Worm (Caenorhabditis elegans): ENCODE results near the gene nlp-11.

- TF ChIP-seq ztf-29 (GFP tag; IDR thresholded peaks at IDR 0.05) (no peak), ztf-23 (GFP tag; IDR thresholded peaks at IDR 0.05) (no peak), tab-1 (GFP tag; IDR thresholded peaks at IDR 0.05) (no peak), T22C8.4 (GFP tag; IDR thresholded peaks at IDR 0.05) (no peak), cog-1 (tag; optimal IDR thresholded peaks at IDR 0.05) (no peak), ref-1 (GFP tag; conservative IDR thresholded peaks at IDR 0.05) (no peak)
These were observed 11.2 kb downstream of the nlp-11 start, which contains the start of gene ZK1320.13 for ce11 chrII:9680493-9680892.
